Fruit fly (Drosophila melanogaster) whole organism, embryonic: ENCODE results near the gene sip3.

ENCODE experiments used
- Atf6 ChIP-seq: fragments of 200-800 bp; sonication (Bioruptor generic); IDR thresholded peaks from 2 replicates; pipeline ENCODE4 v1.3.6; 2022; ENCODE audit warnings: missing biosample characterization, missing genetic modification characterization
- CG10209 ChIP-seq: fragments of 200-800 bp; sonication (Bioruptor generic); optimal IDR thresholded peaks from 3 replicates; lab custom pipeline; 2017; ENCODE audit warnings: missing biosample characterization, mild to moderate bottlenecking, missing genetic modification characterization, missing genetic modification reagents
- CG10959 ChIP-seq: fragments of 200-800 bp; sonication (Bioruptor generic); IDR thresholded peaks from 2 replicates; pipeline ENCODE4 v1.3.6; 2022; ENCODE audit warnings: missing biosample characterization, missing genetic modification characterization
- CG12744 ChIP-seq: fragments of 200-800 bp; sonication (Bioruptor generic); optimal IDR thresholded peaks from 2 replicates; lab custom pipeline; 2016; ENCODE audit warnings: missing biosample characterization, missing genetic modification characterization
- CG13424 ChIP-seq: fragments of 200-800 bp; sonication (Bioruptor generic); optimal IDR thresholded peaks from 2 replicates; lab custom pipeline; 2019; ENCODE audit warnings: missing biosample characterization, mild to moderate bottlenecking, missing genetic modification characterization, moderate library complexity
- CG14860 ChIP-seq: fragments of 200-800 bp; sonication (Bioruptor generic); IDR thresholded peaks from 3 replicates; pipeline ENCODE4 v1.3.6; 2022; ENCODE audit warnings: missing biosample characterization, missing genetic modification characterization; ENCODE audit not compliant: partially characterized antibody
- CG17359 ChIP-seq: fragments of 200-800 bp; sonication (Bioruptor generic); optimal IDR thresholded peaks from 3 replicates; lab custom pipeline; 2018; ENCODE audit warnings: missing biosample characterization, mild to moderate bottlenecking, missing genetic modification characterization, moderate library complexity
- CG17802 ChIP-seq: fragments of 200-800 bp; sonication (Bioruptor generic); optimal IDR thresholded peaks from 2 replicates; lab custom pipeline; 2018; ENCODE audit warnings: missing biosample characterization, mild to moderate bottlenecking, missing genetic modification characterization, moderate library complexity
- CG18262 ChIP-seq: fragments of 200-800 bp; optimal IDR thresholded peaks from 3 replicates; lab custom pipeline; 2019; ENCODE audit warnings: missing biosample characterization, mild to moderate bottlenecking, missing genetic modification characterization, moderate library complexity
- CG32532 ChIP-seq: fragments of 200-800 bp; sonication (Bioruptor generic); IDR thresholded peaks from 2 replicates; pipeline ENCODE4 v1.3.6; 2022; ENCODE audit warnings: missing biosample characterization, missing genetic modification characterization
- CG34224 ChIP-seq: fragments of 200-800 bp; sonication (Bioruptor generic); IDR thresholded peaks from 3 replicates; pipeline ENCODE4 v1.3.6; 2022; ENCODE audit warnings: missing biosample characterization, missing genetic modification characterization; ENCODE audit not compliant: partially characterized antibody
- CG5180 ChIP-seq: fragments of 200-800 bp; sonication (Bioruptor generic); optimal IDR thresholded peaks from 3 replicates; lab custom pipeline; 2017; ENCODE audit warnings: missing biosample characterization, missing genetic modification characterization, mild to moderate bottlenecking, moderate library complexity, missing genetic modification reagents
- CG6254 ChIP-seq: fragments of 200-800 bp; sonication (Bioruptor generic); optimal IDR thresholded peaks from 3 replicates; lab custom pipeline; 2017; ENCODE audit warnings: mild to moderate bottlenecking, missing biosample characterization, missing genetic modification reagents, missing genetic modification characterization
- CG6654 ChIP-seq: fragments of 200-800 bp; sonication (Bioruptor generic); optimal IDR thresholded peaks from 2 replicates; lab custom pipeline; 2017; ENCODE audit warnings: missing biosample characterization, mild to moderate bottlenecking, missing genetic modification characterization
- CG6791 ChIP-seq: fragments of 200-800 bp; sonication (Bioruptor generic); IDR thresholded peaks from 3 replicates; pipeline ENCODE4 v1.3.6; 2022; ENCODE audit warnings: missing biosample characterization, missing genetic modification characterization; ENCODE audit not compliant: partially characterized antibody
- CG7357 ChIP-seq: fragments of 200-800 bp; sonication (Bioruptor generic); IDR thresholded peaks from 3 replicates; pipeline ENCODE4 v1.3.6; 2022; ENCODE audit warnings: missing biosample characterization, missing genetic modification characterization
- Camta ChIP-seq: fragments of 200-800 bp; sonication (Bioruptor generic); optimal IDR thresholded peaks from 2 replicates; lab custom pipeline; 2016; ENCODE audit warnings: missing biosample characterization, missing genetic modification characterization
- Chrac-16 ChIP-seq: fragments of 200-800 bp; sonication (Bioruptor generic); optimal IDR thresholded peaks from 3 replicates; lab custom pipeline; 2016; ENCODE audit warnings: missing biosample characterization, missing genetic modification characterization
- CrebB ChIP-seq: fragments of 200-800 bp; sonication (Bioruptor generic); optimal IDR thresholded peaks from 3 replicates; lab custom pipeline; 2018; ENCODE audit warnings: missing biosample characterization, mild to moderate bottlenecking, missing genetic modification characterization
- HHEX ChIP-seq: fragments of 200-800 bp; sonication (Bioruptor generic); optimal IDR thresholded peaks from 3 replicates; lab custom pipeline; 2017; ENCODE audit warnings: missing biosample characterization, mild to moderate bottlenecking, missing genetic modification characterization, missing genetic modification reagents
- Hsf ChIP-seq: fragments of 200-800 bp; sonication (Bioruptor generic); optimal IDR thresholded peaks from 3 replicates; lab custom pipeline; 2016; ENCODE audit warnings: missing biosample characterization, missing genetic modification characterization
- Jarid2 ChIP-seq: fragments of 200-800 bp; sonication (Bioruptor generic); optimal IDR thresholded peaks from 3 replicates; lab custom pipeline; 2017; ENCODE audit warnings: mild to moderate bottlenecking, missing biosample characterization, missing genetic modification reagents, missing genetic modification characterization
- NK7.1 ChIP-seq: fragments of 200-800 bp; sonication (Bioruptor generic); optimal IDR thresholded peaks from 3 replicates; lab custom pipeline; 2016; ENCODE audit warnings: missing biosample characterization, missing genetic modification characterization
- Rfx ChIP-seq: fragments of 200-800 bp; sonication (Bioruptor generic); IDR thresholded peaks from 2 replicates; pipeline ENCODE4 v1.3.6; 2022; ENCODE audit warnings: missing biosample characterization, missing genetic modification characterization
- Six4 ChIP-seq: fragments of 200-800 bp; sonication (Bioruptor generic); optimal IDR thresholded peaks from 2 replicates; lab custom pipeline; 2016; ENCODE audit warnings: missing biosample characterization, missing genetic modification characterization
- Sry-β ChIP-seq: fragments of 200-800 bp; sonication (Bioruptor generic); optimal IDR thresholded peaks from 2 replicates; lab custom pipeline; 2018; ENCODE audit warnings: missing biosample characterization, mild to moderate bottlenecking, missing genetic modification characterization, moderate library complexity
- TFAM ChIP-seq: fragments of 200-800 bp; sonication (Bioruptor generic); optimal IDR thresholded peaks from 2 replicates; lab custom pipeline; 2017; ENCODE audit warnings: missing biosample characterization, missing genetic modification characterization, inconsistent platforms
- Xbp1 ChIP-seq: fragments of 200-800 bp; sonication (Bioruptor generic); optimal IDR thresholded peaks from 3 replicates; lab custom pipeline; 2016; ENCODE audit warnings: missing biosample characterization, mild to moderate bottlenecking, missing genetic modification characterization
- al ChIP-seq: fragments of 200-800 bp; sonication (Bioruptor generic); IDR thresholded peaks from 2 replicates; pipeline ENCODE4 v1.3.6; 2022; ENCODE audit warnings: missing biosample characterization, missing genetic modification characterization
- aop ChIP-seq: fragments of 200-800 bp; sonication (Bioruptor generic); IDR thresholded peaks from 2 replicates; pipeline ENCODE4 v1.3.6; 2022; ENCODE audit warnings: missing biosample characterization, missing genetic modification characterization
- ap ChIP-seq: fragments of 200-800 bp; sonication (Bioruptor generic); IDR thresholded peaks from 2 replicates; pipeline ENCODE4 v1.3.6; 2022; ENCODE audit warnings: missing biosample characterization, missing genetic modification characterization
- ato ChIP-seq: fragments of 200-800 bp; sonication (Bioruptor generic); IDR thresholded peaks from 2 replicates; pipeline ENCODE4 v1.3.6; 2022; ENCODE audit warnings: missing biosample characterization, missing genetic modification characterization; ENCODE audit not compliant: partially characterized antibody
- bab2 ChIP-seq: fragments of 200-800 bp; sonication (Bioruptor generic); optimal IDR thresholded peaks from 2 replicates; lab custom pipeline; 2016; ENCODE audit warnings: missing biosample characterization, missing genetic modification characterization
- bcd ChIP-seq: fragments of 200-800 bp; sonication (Bioruptor generic); optimal IDR thresholded peaks from 2 replicates; lab custom pipeline; 2017; ENCODE audit warnings: missing biosample characterization, mild to moderate bottlenecking, missing genetic modification characterization
- crol ChIP-seq: fragments of 200-800 bp; sonication (Bioruptor generic); IDR thresholded peaks from 2 replicates; pipeline ENCODE4 v1.3.6; 2022; ENCODE audit warnings: missing biosample characterization, missing genetic modification characterization
- fu2 ChIP-seq: fragments of 200-800 bp; sonication (Bioruptor generic); optimal IDR thresholded peaks from 2 replicates; lab custom pipeline; 2016; ENCODE audit warnings: missing biosample characterization, missing genetic modification characterization
- gcm2 ChIP-seq: fragments of 200-800 bp; sonication (Bioruptor generic); optimal IDR thresholded peaks from 2 replicates; lab custom pipeline; 2016; ENCODE audit warnings: missing biosample characterization, missing genetic modification characterization
- grn ChIP-seq: fragments of 200-800 bp; sonication (Bioruptor generic); optimal IDR thresholded peaks from 3 replicates; lab custom pipeline; 2017; ENCODE audit warnings: missing biosample characterization, missing genetic modification characterization
- lbe ChIP-seq: fragments of 200-800 bp; sonication (Bioruptor generic); optimal IDR thresholded peaks from 2 replicates; lab custom pipeline; 2016; ENCODE audit warnings: missing biosample characterization, mild to moderate bottlenecking, missing genetic modification characterization
- mam ChIP-seq: fragments of 200-800 bp; sonication (Bioruptor generic); optimal IDR thresholded peaks from 3 replicates; lab custom pipeline; 2016; ENCODE audit warnings: missing biosample characterization, missing genetic modification characterization
- org-1 ChIP-seq: fragments of 200-800 bp; sonication (Bioruptor generic); optimal IDR thresholded peaks from 2 replicates; lab custom pipeline; 2017; ENCODE audit warnings: missing biosample characterization, missing genetic modification characterization
- repo ChIP-seq: fragments of 200-800 bp; sonication (Bioruptor generic); optimal IDR thresholded peaks from 2 replicates; lab custom pipeline; 2016; ENCODE audit warnings: missing biosample characterization, missing genetic modification characterization
- rib ChIP-seq: fragments of 200-800 bp; sonication (Bioruptor generic); IDR thresholded peaks from 2 replicates; pipeline ENCODE4 v1.3.6; 2022; ENCODE audit warnings: missing biosample characterization, missing genetic modification characterization
- sima ChIP-seq: fragments of 200-800 bp; sonication (Bioruptor generic); optimal IDR thresholded peaks from 2 replicates; lab custom pipeline; 2016; ENCODE audit warnings: missing biosample characterization, missing genetic modification characterization
- sisA ChIP-seq: fragments of 200-800 bp; sonication (Bioruptor generic); IDR thresholded peaks from 2 replicates; pipeline ENCODE4 v1.3.6; 2022; ENCODE audit warnings: missing biosample characterization, missing genetic modification characterization
- slbo ChIP-seq: fragments of 200-800 bp; sonication (Bioruptor generic); IDR thresholded peaks from 2 replicates; pipeline ENCODE4 v1.3.6; 2022; ENCODE audit warnings: missing biosample characterization, missing genetic modification characterization
- sqz ChIP-seq: fragments of 200-800 bp; sonication (Bioruptor generic); optimal IDR thresholded peaks from 3 replicates; lab custom pipeline; 2018; ENCODE audit warnings: missing biosample characterization, mild to moderate bottlenecking, missing genetic modification characterization
- usp ChIP-seq: fragments of >200 bp; optimal IDR thresholded peaks from 2 replicates; lab custom pipeline; 2017; ENCODE audit warnings: missing biosample characterization, missing genetic modification characterization
- vfl ChIP-seq: fragments of 200-800 bp; sonication (Bioruptor generic); optimal IDR thresholded peaks from 2 replicates; lab custom pipeline; 2016; ENCODE audit warnings: missing biosample characterization, missing genetic modification characterization

Gene sip3

DNA sequence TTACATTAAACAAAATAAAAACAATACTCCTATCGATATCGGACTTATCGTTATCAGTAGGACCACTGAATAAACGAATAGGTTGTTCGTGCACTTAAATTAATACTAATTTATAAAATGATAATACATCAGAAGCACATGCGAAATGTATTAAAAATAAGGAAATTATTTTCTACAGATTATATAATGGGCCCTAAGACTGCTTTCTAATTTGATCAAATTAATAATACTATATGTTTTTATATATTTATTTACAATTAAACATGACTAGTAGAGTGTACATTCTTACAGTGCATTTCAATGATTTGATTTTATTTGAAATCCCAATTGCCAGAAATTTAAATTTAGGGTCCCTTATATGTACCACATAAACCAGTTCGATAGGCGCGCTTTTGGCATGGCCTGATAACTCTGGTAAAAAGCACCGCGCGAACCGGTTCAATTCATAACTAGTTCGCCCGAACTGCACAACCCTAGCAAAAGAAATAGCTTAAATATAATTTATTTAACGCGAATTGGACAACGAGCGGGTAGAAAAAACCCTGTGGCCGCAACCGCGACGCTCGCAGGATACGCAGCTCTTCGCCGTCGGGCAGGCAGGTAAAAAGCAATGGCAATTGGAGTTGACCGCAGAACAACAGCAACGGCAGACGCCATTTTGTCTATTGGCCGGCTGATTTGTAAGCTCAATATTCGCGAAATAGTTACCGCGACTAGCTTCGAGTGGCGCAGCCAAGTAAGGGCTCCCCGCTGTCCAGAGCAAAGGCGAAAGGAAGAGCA is 4.8 kb downstream of the sip3 start, which contains the start of the genes CG2126 and faf (continued):
- peak; percentile 82 for TF ChIP-seq CG32532 (GFP tag; lab: Robert Waterston, UW)
- TF ChIP-seq CG6654 (GFP tag; lab: Kevin White, UChicago) = peak; percentile 29
- no peak for TF ChIP-seq Jarid2 (GFP tag; lab: Kevin White, UChicago)
- 0 out of 2 replicates have a peak, but pooled peaks have one; percentile 36 for TF ChIP-seq rib
- TF ChIP-seq vfl = peak; percentile 54
- peak; percentile 77 for TF ChIP-seq bcd (GFP tag; lab: Kevin White, UChicago)
- no peak for TF ChIP-seq CG10959 (GFP tag; lab: Robert Waterston, UW)
- peak; percentile 23 for TF ChIP-seq Camta
- TF ChIP-seq grn (GFP tag; lab: Kevin White, UChicago) = no peak
- peak; percentile 69 for TF ChIP-seq HHEX (GFP tag; lab: Kevin White, UChicago)
- TF ChIP-seq ato = no peak
- no peak for TF ChIP-seq aop (GFP tag; lab: Robert Waterston, UW)
- TF ChIP-seq CG18262 = peak; percentile 87
- no peak for TF ChIP-seq usp
- no peak for TF ChIP-seq sqz
- peak; percentile 55 for TF ChIP-seq fu2 (GFP tag; lab: Kevin White, UChicago)
- TF ChIP-seq CG17359 = peak; percentile 78
- no peak for TF ChIP-seq ap (GFP tag; lab: Robert Waterston, UW)
- TF ChIP-seq org-1 (GFP tag; lab: Kevin White, UChicago) = peak; percentile 11
- peak; percentile 17 for TF ChIP-seq repo
- TF ChIP-seq Hsf (GFP tag; lab: Kevin White, UChicago) = peak; percentile 58
- peak; percentile 73 for TF ChIP-seq CG10209 (GFP tag; lab: Kevin White, UChicago)
- peak; percentile 86 for TF ChIP-seq Rfx
- TF ChIP-seq NK7.1 (GFP tag; lab: Kevin White, UChicago) = peak; percentile 42
- TF ChIP-seq Xbp1 (GFP tag; lab: Kevin White, UChicago) = peak; percentile 85
- TF ChIP-seq CG6254 = peak; percentile 26
- no peak for TF ChIP-seq crol
- peak; percentile 2 for TF ChIP-seq CG12744
- TF ChIP-seq mam = peak; percentile 74
- TF ChIP-seq TFAM (GFP tag; lab: Kevin White, UChicago) = no peak
- TF ChIP-seq CG34224 (GFP tag; lab: Robert Waterston, UW) = peak; percentile 51; the same call in 2 of the 3 replicates
- peak; percentile 35 for TF ChIP-seq CG17802
- no peak for TF ChIP-seq sima (GFP tag; lab: Kevin White, UChicago)
- TF ChIP-seq Six4 (GFP tag; lab: Kevin White, UChicago) = peak; percentile 70
- TF ChIP-seq CG7357 (GFP tag; lab: Robert Waterston, UW) = peak; percentile 47; the same call in 1 of the 3 replicates
- TF ChIP-seq slbo = peak; percentile 86
- TF ChIP-seq Sry-β (GFP tag; lab: Kevin White, UChicago) = no peak
- TF ChIP-seq lbe = peak; percentile 55
- peak; percentile 64 for TF ChIP-seq sisA (GFP tag; lab: Robert Waterston, UW)
- peak; percentile 52 for TF ChIP-seq bab2 (GFP tag; lab: Kevin White, UChicago)
- TF ChIP-seq CG6791 = no peak
- peak; percentile 33; the same call in 2 of the 3 replicates for TF ChIP-seq CG14860
- TF ChIP-seq Chrac-16 (GFP tag; lab: Kevin White, UChicago) = peak; percentile 74
- no peak for TF ChIP-seq CrebB (tag; lab: Kevin White, UChicago)
- no peak for TF ChIP-seq gcm2 (GFP tag; lab: Kevin White, UChicago)
- TF ChIP-seq CG5180 (GFP tag; lab: Kevin White, UChicago) = peak; percentile 41
- TF ChIP-seq Atf6 (GFP tag; lab: Robert Waterston, UW) = peak; percentile 40; the same call in 1 of the 2 replicates
- peak; percentile 70 for TF ChIP-seq al (GFP tag; lab: Robert Waterston, UW)
- peak; percentile 87 for TF ChIP-seq CG13424 (tag; lab: Kevin White, UChicago)
